Fruit fly (Drosophila melanogaster) whole organism, prepupa: ENCODE measurements around the gene Ire1.

Experiments used
- Blimp-1 ChIP-seq: fragments of 200-800 bp; sonication (Bioruptor generic); optimal IDR thresholded peaks from 3 replicates; lab custom pipeline; 2017; ENCODE audit warnings: missing biosample characterization, missing genetic modification characterization, mild to moderate bottlenecking, moderate library complexity, missing genetic modification reagents
- CG10631 ChIP-seq: fragments of 200-800 bp; sonication (Bioruptor generic); optimal IDR thresholded peaks from 2 replicates; lab custom pipeline; 2016; ENCODE audit warnings: missing biosample characterization, missing genetic modification characterization
- CG11294 ChIP-seq: fragments of 200-800 bp; sonication (Bioruptor generic); IDR thresholded peaks from 2 replicates; pipeline ENCODE4 v1.3.6; 2022; ENCODE audit warnings: missing biosample characterization, missing genetic modification characterization
- CG11762 ChIP-seq: fragments of 200-800 bp; sonication (Bioruptor generic); optimal IDR thresholded peaks from 3 replicates; lab custom pipeline; 2016; ENCODE audit warnings: missing biosample characterization, missing genetic modification characterization; ENCODE audit not compliant: insufficient read depth
- CG11902 ChIP-seq: fragments of 200-800 bp; sonication (Bioruptor generic); optimal IDR thresholded peaks from 3 replicates; lab custom pipeline; 2016; ENCODE audit warnings: missing biosample characterization, missing genetic modification characterization
- CG1621 ChIP-seq: fragments of 200-800 bp; sonication (Bioruptor generic); optimal IDR thresholded peaks from 3 replicates; lab custom pipeline; 2018; ENCODE audit warnings: missing biosample characterization, mild to moderate bottlenecking, missing genetic modification characterization
- CG16779 ChIP-seq: fragments of 200-800 bp; sonication (Bioruptor generic); optimal IDR thresholded peaks from 3 replicates; lab custom pipeline; 2017; ENCODE audit warnings: missing biosample characterization, mild to moderate bottlenecking, missing genetic modification characterization
- CG3032 ChIP-seq: fragments of 200-800 bp; optimal IDR thresholded peaks from 2 replicates; lab custom pipeline; 2019; ENCODE audit warnings: missing biosample characterization, mild to moderate bottlenecking, missing genetic modification characterization, moderate library complexity
- CG32006 ChIP-seq: fragments of 200-800 bp; sonication (Bioruptor generic); optimal IDR thresholded peaks from 3 replicates; lab custom pipeline; 2017; ENCODE audit warnings: missing biosample characterization, mild to moderate bottlenecking, missing genetic modification characterization
- CG34406 ChIP-seq: fragments of 200-800 bp; sonication (Bioruptor generic); optimal IDR thresholded peaks from 3 replicates; lab custom pipeline; 2016; ENCODE audit warnings: missing biosample characterization, missing genetic modification characterization
- CG3919 ChIP-seq: fragments of 200-800 bp; sonication (Bioruptor generic); optimal IDR thresholded peaks from 3 replicates; lab custom pipeline; 2016; ENCODE audit warnings: missing biosample characterization, missing genetic modification characterization
- CG4318 ChIP-seq: fragments of 200-800 bp; sonication (Bioruptor generic); optimal IDR thresholded peaks from 3 replicates; lab custom pipeline; 2017; ENCODE audit warnings: missing biosample characterization, mild to moderate bottlenecking, missing genetic modification characterization
- CG6163 ChIP-seq: fragments of 200-800 bp; sonication (Bioruptor generic); IDR thresholded peaks from 3 replicates; pipeline ENCODE4 v1.3.6; 2022; ENCODE audit warnings: missing biosample characterization, missing genetic modification characterization
- CG6792 ChIP-seq: fragments of 200-800 bp; sonication (Bioruptor generic); optimal IDR thresholded peaks from 3 replicates; lab custom pipeline; 2016; ENCODE audit warnings: missing biosample characterization, missing genetic modification characterization
- CG6808 ChIP-seq: fragments of 200-800 bp; sonication (Bioruptor generic); optimal IDR thresholded peaks from 3 replicates; lab custom pipeline; 2017; ENCODE audit warnings: missing biosample characterization, missing genetic modification characterization, mild to moderate bottlenecking, moderate library complexity, missing genetic modification reagents
- CG6854 ChIP-seq: fragments of 200-800 bp; sonication (Bioruptor generic); optimal IDR thresholded peaks from 2 replicates; lab custom pipeline; 2017; ENCODE audit warnings: missing biosample characterization, mild to moderate bottlenecking, missing genetic modification characterization
- CG7368 ChIP-seq: fragments of 200-800 bp; sonication (Bioruptor generic); optimal IDR thresholded peaks from 3 replicates; lab custom pipeline; 2016; ENCODE audit warnings: missing biosample characterization, missing genetic modification characterization
- CG8119 ChIP-seq: fragments of 200-800 bp; sonication (Bioruptor generic); IDR thresholded peaks from 3 replicates; pipeline ENCODE4 v1.3.6; 2022; ENCODE audit warnings: missing biosample characterization, missing genetic modification characterization
- CG8319 ChIP-seq: fragments of 200-800 bp; sonication (Bioruptor generic); optimal IDR thresholded peaks from 3 replicates; lab custom pipeline; 2016; ENCODE audit warnings: missing biosample characterization, missing genetic modification characterization
- CG8632 ChIP-seq: fragments of 200-800 bp; sonication (Bioruptor generic); optimal IDR thresholded peaks from 3 replicates; lab custom pipeline; 2016; ENCODE audit warnings: missing biosample characterization, missing genetic modification characterization
- CG9139 ChIP-seq: fragments of 200-800 bp; sonication (Bioruptor generic); optimal IDR thresholded peaks from 3 replicates; lab custom pipeline; 2017; ENCODE audit warnings: missing biosample characterization, mild to moderate bottlenecking, missing genetic modification characterization
- Eip75B ChIP-seq: fragments of 200-800 bp; sonication (Bioruptor generic); optimal IDR thresholded peaks from 3 replicates; lab custom pipeline; 2016; ENCODE audit warnings: missing biosample characterization, missing genetic modification characterization
- Eip78C ChIP-seq: fragments of 200-800 bp; sonication (Bioruptor generic); peaks from one replicate; lab custom pipeline; 2016; ENCODE audit warnings: missing biosample characterization, missing genetic modification characterization
- Eip93F ChIP-seq: fragments of 200-800 bp; sonication (Bioruptor generic); optimal IDR thresholded peaks from 2 replicates; lab custom pipeline; 2016; ENCODE audit warnings: missing biosample characterization, mild to moderate bottlenecking, missing genetic modification characterization
- Ets21C ChIP-seq: fragments of 200-800 bp; sonication (Bioruptor generic); optimal IDR thresholded peaks from 3 replicates; lab custom pipeline; 2016; ENCODE audit warnings: missing biosample characterization, missing genetic modification characterization
- Ets96B ChIP-seq: fragments of 200-800 bp; optimal IDR thresholded peaks from 2 replicates; lab custom pipeline; 2019; ENCODE audit warnings: missing biosample characterization, mild to moderate bottlenecking, missing genetic modification characterization, moderate library complexity
- Gug ChIP-seq: fragments of 200-800 bp; sonication (Bioruptor generic); IDR thresholded peaks from 2 replicates; pipeline ENCODE4 v1.3.6; 2022; ENCODE audit warnings: missing biosample characterization, missing genetic modification characterization
- Hr39 ChIP-seq: fragments of 200-800 bp; sonication (Bioruptor generic); optimal IDR thresholded peaks from 2 replicates; lab custom pipeline; 2016; ENCODE audit warnings: missing biosample characterization, missing genetic modification characterization
- Lpt ChIP-seq: fragments of 200-800 bp; sonication (Bioruptor generic); optimal IDR thresholded peaks from 3 replicates; lab custom pipeline; 2016; ENCODE audit warnings: missing biosample characterization, missing genetic modification characterization
- Met ChIP-seq: fragments of 200-800 bp; sonication (Bioruptor generic); optimal IDR thresholded peaks from 3 replicates; lab custom pipeline; 2016; ENCODE audit warnings: missing biosample characterization, missing genetic modification characterization
- OdsH ChIP-seq: fragments of 200-800 bp; sonication (Bioruptor generic); optimal IDR thresholded peaks from 3 replicates; lab custom pipeline; 2016; ENCODE audit warnings: missing biosample characterization, missing genetic modification characterization
- Sox102F ChIP-seq: fragments of 200-800 bp; sonication (Bioruptor generic); optimal IDR thresholded peaks from 2 replicates; lab custom pipeline; 2016; ENCODE audit warnings: missing biosample characterization, mild to moderate bottlenecking, missing genetic modification characterization
- Sox14 ChIP-seq: fragments of 200-800 bp; sonication (Bioruptor generic); optimal IDR thresholded peaks from 3 replicates; lab custom pipeline; 2016; ENCODE audit warnings: missing biosample characterization, missing genetic modification characterization
- Sox15 ChIP-seq: fragments of 200-800 bp; sonication (Bioruptor generic); optimal IDR thresholded peaks from 3 replicates; lab custom pipeline; 2016; ENCODE audit warnings: missing biosample characterization, missing genetic modification characterization
- acj6 ChIP-seq: fragments of 200-800 bp; sonication (Bioruptor generic); optimal IDR thresholded peaks from 3 replicates; lab custom pipeline; 2016; ENCODE audit warnings: missing biosample characterization, missing genetic modification characterization
- cyc ChIP-seq: fragments of 200-800 bp; sonication (Bioruptor generic); optimal IDR thresholded peaks from 3 replicates; lab custom pipeline; 2016; ENCODE audit warnings: missing biosample characterization, missing genetic modification characterization
- dac ChIP-seq: fragments of 200-800 bp; sonication (Bioruptor generic); optimal IDR thresholded peaks from 2 replicates; lab custom pipeline; 2017; ENCODE audit warnings: missing biosample characterization, mild to moderate bottlenecking, missing genetic modification characterization
- dsx ChIP-seq: fragments of 200-800 bp; optimal IDR thresholded peaks from 3 replicates; lab custom pipeline; 2019; ENCODE audit warnings: missing biosample characterization, mild to moderate bottlenecking, missing genetic modification characterization, moderate library complexity; ENCODE audit not compliant: poor library complexity, severe bottlenecking
- eg ChIP-seq: fragments of 200-800 bp; sonication (Bioruptor generic); IDR thresholded peaks from 3 replicates; pipeline ENCODE4 v1.3.6; 2022; ENCODE audit warnings: missing biosample characterization, missing genetic modification characterization
- esn ChIP-seq: fragments of 200-800 bp; sonication (Bioruptor generic); optimal IDR thresholded peaks from 2 replicates; lab custom pipeline; 2016; ENCODE audit warnings: missing biosample characterization, mild to moderate bottlenecking, missing genetic modification characterization, moderate library complexity
- fd59A ChIP-seq: fragments of 200-800 bp; sonication (Bioruptor generic); optimal IDR thresholded peaks from 2 replicates; lab custom pipeline; 2017; ENCODE audit warnings: missing biosample characterization, mild to moderate bottlenecking, missing genetic modification characterization, missing genetic modification reagents
- fd85E ChIP-seq: fragments of 200-800 bp; sonication (Bioruptor generic); optimal IDR thresholded peaks from 3 replicates; lab custom pipeline; 2016; ENCODE audit warnings: missing biosample characterization, missing genetic modification characterization
- fkh ChIP-seq: fragments of 200-800 bp; sonication (Bioruptor generic); optimal IDR thresholded peaks from 3 replicates; lab custom pipeline; 2017; ENCODE audit warnings: missing biosample characterization, mild to moderate bottlenecking, missing genetic modification characterization, moderate library complexity
- net ChIP-seq: fragments of 200-800 bp; sonication (Bioruptor generic); optimal IDR thresholded peaks from 3 replicates; lab custom pipeline; 2016; ENCODE audit warnings: missing biosample characterization, missing genetic modification characterization
- pdm3 ChIP-seq: fragments of 200-800 bp; sonication (Bioruptor generic); optimal IDR thresholded peaks from 3 replicates; lab custom pipeline; 2016; ENCODE audit warnings: missing biosample characterization, missing genetic modification characterization
- salr ChIP-seq, 2 experiments: fragments of 200-800 bp; sonication (Bioruptor generic); optimal IDR thresholded peaks; 3 replicates each; lab custom pipeline; 2016 to 2018; ENCODE audit warnings: missing biosample characterization in 2 of 2, missing genetic modification characterization in 2 of 2, mild to moderate bottlenecking in 1 of 2
- spab ChIP-seq: fragments of 200-800 bp; sonication (Bioruptor generic); optimal IDR thresholded peaks from 2 replicates; lab custom pipeline; 2017; ENCODE audit warnings: missing biosample characterization, mild to moderate bottlenecking, missing genetic modification characterization, missing genetic modification reagents
- ss ChIP-seq, 2 experiments: fragments of 200-800 bp; sonication (Bioruptor generic); optimal IDR thresholded peaks; 2 replicates in 1 of 2; 3 replicates in 1 of 2; lab custom pipeline; 2017 to 2018; ENCODE audit warnings: mild to moderate bottlenecking in 2 of 2, missing biosample characterization in 2 of 2, missing genetic modification characterization in 2 of 2, moderate library complexity in 1 of 2
- svp ChIP-seq: fragments of 200-800 bp; sonication (Bioruptor generic); peaks from one replicate; lab custom pipeline; 2016; ENCODE audit warnings: missing biosample characterization, missing genetic modification characterization
- topi ChIP-seq: fragments of 200-800 bp; sonication (Bioruptor generic); optimal IDR thresholded peaks from 3 replicates; lab custom pipeline; 2016; ENCODE audit warnings: missing biosample characterization, missing genetic modification characterization

Gene Ire1

DNA sequence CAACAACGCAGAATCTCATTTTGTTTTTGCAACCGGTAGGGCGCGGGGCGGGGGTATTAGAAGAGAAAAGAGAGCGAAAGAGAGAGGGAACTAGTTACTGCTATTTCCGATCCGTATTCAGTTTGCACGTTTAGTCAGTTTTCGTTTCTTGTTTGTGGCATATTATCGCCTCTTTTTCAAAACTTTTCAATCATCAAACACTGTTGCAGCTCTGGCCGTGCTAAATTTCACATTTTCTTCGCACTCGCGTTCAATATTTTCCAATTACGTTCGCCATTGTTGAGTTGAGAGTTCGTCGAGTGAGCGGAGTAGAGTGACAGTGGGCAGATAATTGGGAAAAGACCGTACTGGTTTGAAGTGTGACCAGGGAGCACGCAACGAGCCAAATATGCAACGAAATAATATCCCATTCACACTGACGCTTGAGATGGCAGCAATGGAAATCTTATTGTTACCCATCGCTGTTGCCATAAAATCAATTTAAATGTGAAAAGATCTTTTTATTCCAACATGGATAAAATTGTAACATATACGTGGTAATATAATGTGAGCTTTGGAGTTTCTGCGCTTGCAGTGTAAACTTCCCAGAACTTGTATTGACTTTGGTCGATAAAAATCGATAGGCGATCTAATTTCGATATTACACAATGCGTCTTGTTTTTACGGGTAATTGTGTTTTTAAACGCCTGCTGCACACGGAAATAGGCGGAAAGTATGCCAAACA lies at the start of gene Ire1, which contains the start of gene Mrm2:
Gene Ire1 (minus strand): TSS at position 296 of the 724 bp plus-strand sequence.
Gene Mrm2 (plus strand): TSS at position 615 of the 724 bp plus-strand sequence.
- no peak for TF ChIP-seq CG11762
- TF ChIP-seq ss (GFP tag; optimal IDR thresholded peaks at IDR 0.05; lab: Kevin White, UChicago): peak in 1 of 2 experiments; percentile 63
- peak; percentile 80 for TF ChIP-seq Sox15 (GFP tag; lab: Kevin White, UChicago)
- TF ChIP-seq CG8319 (GFP tag; lab: Kevin White, UChicago): peak; percentile 21
- TF ChIP-seq CG10631 (GFP tag; lab: Kevin White, UChicago): peak; percentile 80
- TF ChIP-seq Ets21C: peak; percentile 75
- TF ChIP-seq Sox102F (GFP tag; lab: Kevin White, UChicago): peak; percentile 19
- peak; percentile 72 for TF ChIP-seq Met (GFP tag; lab: Kevin White, UChicago)
- peak; percentile 48 for TF ChIP-seq CG16779 (tag; lab: Kevin White, UChicago)
- peak; percentile 64 for TF ChIP-seq CG6163 (GFP tag; lab: Robert Waterston, UW)
- TF ChIP-seq net (GFP tag; lab: Kevin White, UChicago): peak; percentile 9
- TF ChIP-seq esn (GFP tag; lab: Kevin White, UChicago): peak; percentile 79
- no peak for TF ChIP-seq Blimp-1
- peak; percentile 87 for TF ChIP-seq cyc
- peak; percentile 56 for TF ChIP-seq fd59A (GFP tag; lab: Kevin White, UChicago)
- peak; percentile 74 for TF ChIP-seq CG32006
- TF ChIP-seq Eip78C (GFP tag; lab: Kevin White, UChicago): peak; percentile 74
- peak; percentile 71 for TF ChIP-seq CG6854 (GFP tag; lab: Kevin White, UChicago)
- peak; percentile 77 for TF ChIP-seq acj6 (GFP tag; lab: Kevin White, UChicago)
- TF ChIP-seq spab (GFP tag; lab: Kevin White, UChicago): peak; percentile 37
- no peak for TF ChIP-seq CG9139
- peak; percentile 90 for TF ChIP-seq Hr39
- peak; percentile 78 for TF ChIP-seq OdsH (GFP tag; lab: Kevin White, UChicago)
- TF ChIP-seq CG3919: peak; percentile 59
- peak; percentile 77 for TF ChIP-seq CG11902
- peak; percentile 78 for TF ChIP-seq CG3032
- TF ChIP-seq CG4318 (GFP tag; lab: Kevin White, UChicago): no peak
- peak; percentile 78 for TF ChIP-seq pdm3 (GFP tag; lab: Kevin White, UChicago)
- peak; percentile 87 for TF ChIP-seq CG1621
- TF ChIP-seq fd85E (GFP tag; lab: Kevin White, UChicago): no peak
- TF ChIP-seq CG8632 (GFP tag; lab: Kevin White, UChicago): peak; percentile 31
- TF ChIP-seq dsx: peak; percentile 51
- peak; percentile 92 for TF ChIP-seq svp (GFP tag; lab: Kevin White, UChicago)
- peak; percentile 50 for TF ChIP-seq CG7368 (GFP tag; lab: Kevin White, UChicago)
- no peak; the same call in 2 of the 3 replicates for TF ChIP-seq CG8119 (GFP tag; lab: Robert Waterston, UW)
- peak; percentile 32 for TF ChIP-seq CG6808 (GFP tag; lab: Kevin White, UChicago)
- peak; percentile 67 for TF ChIP-seq Gug (GFP tag; lab: Robert Waterston, UW)
- peak; percentile 50 for TF ChIP-seq dac (GFP tag; lab: Kevin White, UChicago)
- TF ChIP-seq CG34406: peak; percentile 42
- TF ChIP-seq CG6792: peak; percentile 49
- peak; percentile 76 for TF ChIP-seq Eip75B
- TF ChIP-seq eg (GFP tag; lab: Robert Waterston, UW): peak; percentile 88
- no peak for TF ChIP-seq Eip93F (GFP tag; lab: Kevin White, UChicago)
- peak; percentile 45; the same call in 1 of the 2 replicates for TF ChIP-seq CG11294
- TF ChIP-seq Ets96B: peak; percentile 40
- TF ChIP-seq topi (GFP tag; lab: Kevin White, UChicago): peak; percentile 63
- TF ChIP-seq fkh (GFP tag; lab: Kevin White, UChicago): peak; percentile 98
- peak; percentile 88 for TF ChIP-seq Sox14 (GFP tag; lab: Kevin White, UChicago)
- no peak for TF ChIP-seq Lpt
- peak; percentile 23 to 29 for TF ChIP-seq salr (GFP tag; optimal IDR thresholded peaks at IDR 0.05; lab: Kevin White, UChicago)
